Fruit fly (Drosophila melanogaster) whole organism, wandering third instar larva: ENCODE data around the gene Cp7Fc.

ENCODE experiments used
- Abd-B ChIP-seq: fragments of >200 bp; optimal IDR thresholded peaks from 2 replicates; lab custom pipeline; 2017; ENCODE audit warnings: missing biosample characterization, missing genetic modification characterization
- CG32264 ChIP-seq: fragments of 200-800 bp; sonication (Bioruptor generic); optimal IDR thresholded peaks from 2 replicates; lab custom pipeline; 2016; ENCODE audit warnings: missing biosample characterization, missing genetic modification characterization
- CG9705 ChIP-seq: fragments of 200-800 bp; sonication (Bioruptor generic); optimal IDR thresholded peaks from 2 replicates; lab custom pipeline; 2018; ENCODE audit warnings: missing biosample characterization, mild to moderate bottlenecking, missing genetic modification characterization
- CrebA ChIP-seq: fragments of 200-800 bp; sonication (Bioruptor generic); optimal IDR thresholded peaks from 2 replicates; lab custom pipeline; 2016; ENCODE audit warnings: missing biosample characterization, mild to moderate bottlenecking, missing genetic modification characterization, borderline replicate concordance
- Dfd ChIP-seq: fragments of >200 bp; optimal IDR thresholded peaks from 2 replicates; lab custom pipeline; 2017; ENCODE audit warnings: missing biosample characterization, missing genetic modification characterization
- GATAd ChIP-seq: sonication (Bioruptor generic); optimal IDR thresholded peaks from 2 replicates; lab custom pipeline; 2016; ENCODE audit warnings: missing biosample characterization, missing genetic modification characterization
- HLH106 ChIP-seq: fragments of 200-800 bp; optimal IDR thresholded peaks from 3 replicates; lab custom pipeline; 2019; ENCODE audit warnings: missing biosample characterization, mild to moderate bottlenecking, missing genetic modification characterization, moderate library complexity
- Hnf4 ChIP-seq: fragments of 200-800 bp; sonication (Bioruptor generic); optimal IDR thresholded peaks from 2 replicates; lab custom pipeline; 2016; ENCODE audit warnings: missing biosample characterization, mild to moderate bottlenecking, missing genetic modification characterization
- Jra ChIP-seq: sonication (Bioruptor generic); optimal IDR thresholded peaks from 2 replicates; lab custom pipeline; 2016; ENCODE audit warnings: missing biosample characterization, missing genetic modification characterization
- Mio ChIP-seq: sonication (Bioruptor generic); optimal IDR thresholded peaks from 2 replicates; lab custom pipeline; 2016; ENCODE audit warnings: missing biosample characterization, missing genetic modification characterization
- Myc ChIP-seq: fragments of >200 bp; optimal IDR thresholded peaks from 2 replicates; lab custom pipeline; 2017
- N ChIP-seq: fragments of >200 bp; optimal IDR thresholded peaks from 2 replicates; lab custom pipeline; 2018; ENCODE audit warnings: missing biosample characterization, missing external identifiers, missing genetic modification characterization
- OdsH ChIP-seq: fragments of 200-800 bp; sonication (Bioruptor generic); optimal IDR thresholded peaks from 2 replicates; lab custom pipeline; 2016; ENCODE audit warnings: missing biosample characterization, mild to moderate bottlenecking, missing genetic modification characterization
- Rel ChIP-seq, 2 experiments: fragments of 200-800 bp; sonication (Bioruptor generic) in 1 of 2; optimal IDR thresholded peaks; 2 replicates in 1 of 2; 3 replicates in 1 of 2; lab custom pipeline; 2016 to 2019; ENCODE audit warnings: mild to moderate bottlenecking in 2 of 2, missing biosample characterization in 2 of 2, missing genetic modification characterization in 2 of 2, moderate library complexity in 1 of 2
- Sp1 ChIP-seq: fragments of 200-800 bp; sonication (Bioruptor generic); optimal IDR thresholded peaks from 3 replicates; lab custom pipeline; 2019; ENCODE audit warnings: missing biosample characterization, mild to moderate bottlenecking, missing genetic modification characterization, moderate library complexity
- Vsx2 ChIP-seq: fragments of 200-300, 225-300 bp; sonication (Bioruptor generic); optimal IDR thresholded peaks from 2 replicates; lab custom pipeline; 2018; ENCODE audit warnings: missing biosample characterization, missing genetic modification characterization; ENCODE audit not compliant: partially characterized antibody
- br ChIP-seq: fragments of 200-800 bp; sonication (Bioruptor generic); optimal IDR thresholded peaks from 2 replicates; lab custom pipeline; 2016; ENCODE audit warnings: missing biosample characterization, missing genetic modification characterization
- brk ChIP-seq: fragments of 200-800 bp; sonication (Bioruptor generic); optimal IDR thresholded peaks from 2 replicates; lab custom pipeline; 2016; ENCODE audit warnings: missing biosample characterization, mild to moderate bottlenecking, missing genetic modification characterization
- dl ChIP-seq, 2 experiments: fragments of 175-275, 200-275 bp in 1 of 2; fragments of 200-275 bp in 1 of 2; sonication (Bioruptor generic); optimal IDR thresholded peaks; lab custom pipeline; 2018; ENCODE audit warnings: mild to moderate bottlenecking in 2 of 2, missing biosample characterization in 2 of 2, missing genetic modification characterization in 2 of 2, moderate library complexity in 2 of 2; ENCODE audit not compliant: partially characterized antibody in 2 of 2, insufficient read depth in 1 of 2
- dsf ChIP-seq: sonication (Bioruptor generic); optimal IDR thresholded peaks from 2 replicates; lab custom pipeline; 2016; ENCODE audit warnings: missing biosample characterization, missing genetic modification characterization, borderline replicate concordance
- ey ChIP-seq: fragments of 200-800 bp; sonication (Bioruptor generic); optimal IDR thresholded peaks from 2 replicates; lab custom pipeline; 2016; ENCODE audit warnings: missing biosample characterization, missing genetic modification characterization
- foxo ChIP-seq, 2 experiments: fragments of 200-800 bp; sonication (Bioruptor generic); optimal IDR thresholded peaks; 2 replicates in 1 of 2; 3 replicates in 1 of 2; lab custom pipeline; 2016 to 2017; ENCODE audit warnings: missing biosample characterization in 2 of 2, missing genetic modification characterization in 2 of 2
- fru ChIP-seq: fragments of 200-800 bp; sonication (Bioruptor generic); optimal IDR thresholded peaks from 3 replicates; lab custom pipeline; 2016; ENCODE audit warnings: missing biosample characterization, mild to moderate bottlenecking, missing genetic modification characterization
- h ChIP-seq: fragments of 200-800 bp; sonication (Bioruptor generic); optimal IDR thresholded peaks from 3 replicates; lab custom pipeline; 2016; ENCODE audit warnings: missing biosample characterization, mild to moderate bottlenecking, missing genetic modification characterization
- jim ChIP-seq: fragments of 175-275, 200-325 bp; sonication (Bioruptor generic); optimal IDR thresholded peaks from 2 replicates; lab custom pipeline; 2016; ENCODE audit warnings: missing biosample characterization, mild to moderate bottlenecking, missing genetic modification characterization
- pan ChIP-seq: fragments of >200 bp; optimal IDR thresholded peaks from 2 replicates; lab custom pipeline; 2017
- psq ChIP-seq: fragments of 200-800 bp; sonication (Bioruptor generic); optimal IDR thresholded peaks from 3 replicates; lab custom pipeline; 2017; ENCODE audit warnings: missing biosample characterization, mild to moderate bottlenecking, missing genetic modification characterization, moderate library complexity
- rgr ChIP-seq: fragments of 200-800 bp; sonication (Bioruptor generic); optimal IDR thresholded peaks from 3 replicates; lab custom pipeline; 2016; ENCODE audit warnings: missing biosample characterization, mild to moderate bottlenecking, missing genetic modification characterization
- sage ChIP-seq: fragments of 200-800 bp; sonication (Bioruptor generic); optimal IDR thresholded peaks from 2 replicates; lab custom pipeline; 2016; ENCODE audit warnings: missing biosample characterization, mild to moderate bottlenecking, missing genetic modification characterization
- usp ChIP-seq: fragments of >200 bp; optimal IDR thresholded peaks from 2 replicates; lab custom pipeline; 2017; ENCODE audit warnings: missing biosample characterization, missing genetic modification characterization
- woc ChIP-seq: sonication (Bioruptor generic); optimal IDR thresholded peaks from 2 replicates; lab custom pipeline; 2016; ENCODE audit warnings: missing biosample characterization, mild to moderate bottlenecking, missing genetic modification characterization

The Cp7Fc gene

dm6 chrX:8466729-8467215, 10.1 kb upstream of the Cp7Fc start:
- no peak for TF ChIP-seq OdsH (GFP tag; lab: Kevin White, UChicago)
- no peak for TF ChIP-seq Sp1 (GFP tag; lab: Kevin White, UChicago)
- no peak for TF ChIP-seq Mio
- TF ChIP-seq sage (GFP tag; lab: Kevin White, UChicago) = no peak
- TF ChIP-seq Dfd (GFP tag; lab: Kevin White, UChicago) = no peak

dm6 chrX:8468962-8469459, 7.9 kb upstream of the Cp7Fc start, which contains the start of gene CG12116:
Gene CG12116 (minus strand): TSS chrX:8469012.
- TF ChIP-seq CG9705 = no peak
- TF ChIP-seq fru = peak; percentile 65
- no peak for TF ChIP-seq dl (GFP tag; optimal IDR thresholded peaks at IDR 0.05; lab: Kevin White, UChicago; ENCODE audit: insufficient read depth in 1 of 2, partially characterized antibody in 2 of 2)
- TF ChIP-seq foxo (GFP tag; optimal IDR thresholded peaks at IDR 0.05; lab: Kevin White, UChicago) = peak in 1 of 2 experiments; percentile 61
- peak; percentile 64 for TF ChIP-seq h (GFP tag; lab: Kevin White, UChicago)
- no peak for TF ChIP-seq Myc (lab: Kevin White, UChicago)
- no peak for TF ChIP-seq Vsx2 (GFP tag; lab: Kevin White, UChicago)
- TF ChIP-seq dsf (GFP tag; lab: Kevin White, UChicago) = no peak
- peak; percentile 35 for TF ChIP-seq HLH106 (tag; lab: Kevin White, UChicago)
- TF ChIP-seq GATAd (GFP tag; lab: Kevin White, UChicago) = no peak
- peak; percentile 53 for TF ChIP-seq br
- TF ChIP-seq OdsH (GFP tag; lab: Kevin White, UChicago) = peak; percentile 62
- TF ChIP-seq Rel (GFP tag; optimal IDR thresholded peaks at IDR 0.05; lab: Kevin White, UChicago) = no peak
- TF ChIP-seq Rel (tag; optimal IDR thresholded peaks at IDR 0.05; lab: Kevin White, UChicago) = peak; percentile 80
- TF ChIP-seq psq (GFP tag; lab: Kevin White, UChicago) = peak; percentile 9
- no peak for TF ChIP-seq jim (GFP tag; lab: Kevin White, UChicago)
- TF ChIP-seq Hnf4 (GFP tag; lab: Kevin White, UChicago) = peak; percentile 42
- TF ChIP-seq rgr (GFP tag; lab: Kevin White, UChicago) = peak; percentile 66
- peak; percentile 71 for TF ChIP-seq ey (GFP tag; lab: Kevin White, UChicago)
- TF ChIP-seq Abd-B (GFP tag; lab: Kevin White, UChicago) = no peak

dm6 chrX:8469606-8470005, 7.3 kb upstream of the Cp7Fc start:
- no peak for TF ChIP-seq psq (GFP tag; lab: Kevin White, UChicago)
- TF ChIP-seq Rel (GFP tag; optimal IDR thresholded peaks at IDR 0.05; lab: Kevin White, UChicago) = no peak
- peak; percentile 84 for TF ChIP-seq Rel (tag; optimal IDR thresholded peaks at IDR 0.05; lab: Kevin White, UChicago)
- no peak for TF ChIP-seq woc (GFP tag; lab: Kevin White, UChicago)
- TF ChIP-seq CG32264 (GFP tag; lab: Kevin White, UChicago) = no peak
- no peak for TF ChIP-seq GATAd (GFP tag; lab: Kevin White, UChicago)
- TF ChIP-seq N = no peak

dm6 chrX:8470588-8470987, 6.3 kb upstream of the Cp7Fc start, which contains the start of gene Cp7Fa:
Gene Cp7Fa (plus strand): TSS chrX:8470888.
- TF ChIP-seq brk (GFP tag; lab: Kevin White, UChicago) (no peak), rgr (GFP tag; lab: Kevin White, UChicago) (no peak), Jra (GFP tag; lab: Kevin White, UChicago) (no peak), br (no peak), usp (GFP tag; lab: Kevin White, UChicago) (no peak), N (no peak), ey (GFP tag; lab: Kevin White, UChicago) (no peak), Abd-B (GFP tag; lab: Kevin White, UChicago) (no peak), Mio (no peak), pan (no peak), Rel (GFP tag; optimal IDR thresholded peaks at IDR 0.05; lab: Kevin White, UChicago) (no peak), Rel (tag; optimal IDR thresholded peaks at IDR 0.05; lab: Kevin White, UChicago) (no peak), CrebA (GFP tag; lab: Kevin White, UChicago) (no peak), Dfd (GFP tag; lab: Kevin White, UChicago) (no peak)
